Worm (Caenorhabditis elegans) whole organism, L4 larva: ENCODE data around the gene egg-1.
A peak's percentile ranks its signal among the peaks of the same experiment; 100 is the strongest.

Source experiments
- F26F4.8 ChIP-seq: fragments of 200-800 bp; sonication (Bioruptor generic); conservative IDR thresholded peaks from 2 replicates; pipeline ENCODE4 v1.3.6; 2022; ENCODE audit warnings: missing genetic modification characterization, missing compliant biosample characterization
- F44E2.7 ChIP-seq: fragments of 200-800 bp; sonication (Bioruptor generic); IDR thresholded peaks from 2 replicates; pipeline ENCODE4 v2.1.2; 2022; ENCODE audit warnings: missing genetic modification characterization, missing compliant biosample characterization
- F49E8.2 ChIP-seq: sonication (generic microtip); optimal IDR thresholded peaks from 2 replicates; lab custom pipeline; 2016; ENCODE audit warnings: missing compliant biosample characterization, mild to moderate bottlenecking, missing genetic modification characterization, borderline replicate concordance
- R02D3.7 ChIP-seq: fragments of 150-350 bp; sonication (generic microtip); optimal IDR thresholded peaks from 3 replicates; lab custom pipeline; 2014; ENCODE audit warnings: missing biosample characterization, missing genetic modification characterization
- Y48G9A.11 ChIP-seq: fragments of 200-800 bp; sonication (Bioruptor generic); IDR thresholded peaks from 2 replicates; pipeline ENCODE4 v1.3.6; 2022; ENCODE audit warnings: missing genetic modification reagents, missing genetic modification characterization, missing compliant biosample characterization
- aha-1 ChIP-seq: fragments of 150-350 bp; peaks from one replicate; lab custom pipeline; 2014; ENCODE audit warnings: missing biosample characterization, missing genetic modification characterization
- aly-2 ChIP-seq: sonication (generic microtip); optimal IDR thresholded peaks from 2 replicates; lab custom pipeline; 2018; ENCODE audit warnings: missing biosample characterization, missing genetic modification characterization
- ama-1 ChIP-seq: fragments of 150-350 bp; optimal IDR thresholded peaks from 2 replicates; lab custom pipeline; 2014; ENCODE audit warnings: inconsistent platforms, mixed read lengths
- attf-4 ChIP-seq: sonication (generic microtip); optimal IDR thresholded peaks from 3 replicates; lab custom pipeline; 2017; ENCODE audit warnings: missing biosample characterization, missing genetic modification characterization
- ceh-20 ChIP-seq: fragments of 200-800 bp; sonication (Bioruptor generic); IDR thresholded peaks from 2 replicates; pipeline ENCODE4 v1.3.6; 2022; ENCODE audit warnings: missing genetic modification reagents, missing genetic modification characterization, missing compliant biosample characterization
- ceh-28 ChIP-seq: fragments of 150-350 bp; optimal IDR thresholded peaks from 2 replicates; lab custom pipeline; 2014; ENCODE audit warnings: missing biosample characterization, missing genetic modification reagents, missing genetic modification characterization
- ceh-32 ChIP-seq: sonication (generic microtip); optimal IDR thresholded peaks from 2 replicates; lab custom pipeline; 2016; ENCODE audit warnings: mild to moderate bottlenecking, missing genetic modification characterization, missing compliant biosample characterization; ENCODE audit not compliant: poor library complexity
- ceh-62 ChIP-seq: sonication (generic microtip); optimal IDR thresholded peaks from 2 replicates; lab custom pipeline; 2017; ENCODE audit warnings: missing biosample characterization, missing genetic modification characterization
- ceh-82 ChIP-seq: sonication (generic microtip); optimal IDR thresholded peaks from 2 replicates; lab custom pipeline; 2017; ENCODE audit warnings: missing biosample characterization, missing genetic modification characterization
- ctbp-1 ChIP-seq: fragments of 200-800 bp; sonication (Bioruptor generic); IDR thresholded peaks from 2 replicates; pipeline ENCODE4 v1.3.6; 2022; ENCODE audit warnings: missing genetic modification reagents, missing genetic modification characterization, missing compliant biosample characterization
- daf-16 ChIP-seq, 3 experiments: sonication (generic microtip); optimal IDR thresholded peaks; 2 replicates each; lab custom pipeline; 2016 to 2017; ENCODE audit warnings: missing genetic modification characterization in 3 of 3, missing genetic modification reagents in 3 of 3, mild to moderate bottlenecking in 2 of 3, missing compliant biosample characterization in 2 of 3, missing biosample characterization in 1 of 3, moderate library complexity in 1 of 3
- daf-19 ChIP-seq: fragments of 200-800 bp; sonication (Bioruptor generic); conservative IDR thresholded peaks from 2 replicates; pipeline ENCODE4 v1.3.6; 2022; ENCODE audit warnings: missing genetic modification characterization, missing compliant biosample characterization
- dmd-6 ChIP-seq: fragments of 200-800 bp; sonication (Bioruptor generic); IDR thresholded peaks from 2 replicates; pipeline ENCODE4 v1.3.6; 2022; ENCODE audit warnings: missing genetic modification reagents, missing genetic modification characterization, missing compliant biosample characterization
- dpl-1 ChIP-seq: fragments of 150-350 bp; optimal IDR thresholded peaks from 2 replicates; lab custom pipeline; 2014; ENCODE audit warnings: missing biosample characterization, missing genetic modification reagents, missing genetic modification characterization
- duxl-1 ChIP-seq: sonication (generic microtip); optimal IDR thresholded peaks from 2 replicates; lab custom pipeline; 2016; ENCODE audit warnings: mild to moderate bottlenecking, missing genetic modification characterization, moderate library complexity, missing compliant biosample characterization; ENCODE audit not compliant: poor library complexity
- dve-1 ChIP-seq: sonication (generic microtip); optimal IDR thresholded peaks from 2 replicates; lab custom pipeline; 2017; ENCODE audit warnings: antibody characterized with exemption, mild to moderate bottlenecking, missing genetic modification characterization, missing compliant biosample characterization; ENCODE audit not compliant: insufficient read depth
- fkh-10 ChIP-seq: fragments of 150-350 bp; optimal IDR thresholded peaks from 2 replicates; lab custom pipeline; 2014; ENCODE audit warnings: missing biosample characterization, missing genetic modification reagents, missing genetic modification characterization
- hif-1 ChIP-seq, 2 experiments: sonication (generic microtip); optimal IDR thresholded peaks; 2 replicates each; lab custom pipeline; 2016 to 2017; ENCODE audit warnings: missing compliant biosample characterization in 2 of 2, missing genetic modification characterization in 2 of 2, missing genetic modification reagents in 2 of 2, missing genotype in 2 of 2, mild to moderate bottlenecking in 1 of 2
- hlh-30 ChIP-seq: sonication (generic microtip); optimal IDR thresholded peaks from 2 replicates; lab custom pipeline; 2017; ENCODE audit warnings: antibody characterized with exemption, mild to moderate bottlenecking, missing genetic modification characterization, missing compliant biosample characterization; ENCODE audit not compliant: insufficient read depth
- hmg-1.1 ChIP-seq: fragments of 200-800 bp; sonication (Bioruptor generic); IDR thresholded peaks from 2 replicates; pipeline ENCODE4 v1.3.6; 2022; ENCODE audit warnings: missing genetic modification reagents, missing genetic modification characterization, missing compliant biosample characterization
- jun-1 ChIP-seq: fragments of 150-350 bp; optimal IDR thresholded peaks from 2 replicates; lab custom pipeline; 2014; ENCODE audit warnings: missing biosample characterization, missing genetic modification reagents, missing genetic modification characterization
- lim-7 ChIP-seq: fragments of 200-800 bp; sonication (Bioruptor generic); IDR thresholded peaks from 2 replicates; pipeline ENCODE4 v1.3.6; 2022; ENCODE audit warnings: missing genetic modification characterization, missing compliant biosample characterization
- lin-1 ChIP-seq: fragments of 200-800 bp; sonication (Bioruptor generic); IDR thresholded peaks from 2 replicates; pipeline ENCODE4 v1.3.6; 2022; ENCODE audit warnings: missing genetic modification reagents, missing genetic modification characterization, missing compliant biosample characterization
- lin-13 ChIP-seq: fragments of 150-350 bp; optimal IDR thresholded peaks from 2 replicates; lab custom pipeline; 2014; ENCODE audit warnings: missing biosample characterization, missing genetic modification reagents, missing genetic modification characterization
- lin-15B ChIP-seq: fragments of 150-350 bp; sonication (generic microtip); optimal IDR thresholded peaks from 3 replicates; lab custom pipeline; 2014; ENCODE audit warnings: missing biosample characterization, missing genetic modification characterization
- lin-29 ChIP-seq: fragments of 200-800 bp; sonication (Bioruptor generic); IDR thresholded peaks from 2 replicates; pipeline ENCODE4 v1.3.6; 2022; ENCODE audit warnings: missing genetic modification reagents, missing genetic modification characterization, missing compliant biosample characterization
- lsy-2 ChIP-seq, 2 experiments: fragments of 150-350 bp in 1 of 2; sonication (generic microtip) in 1 of 2; optimal IDR thresholded peaks; 2 replicates each; lab custom pipeline; 2014 to 2017; ENCODE audit warnings: missing biosample characterization in 2 of 2, missing genetic modification characterization in 2 of 2
- madf-5 ChIP-seq, 2 experiments: fragments of 200-800 bp; sonication (Bioruptor generic); IDR thresholded peaks; 2 replicates each; pipeline ENCODE4 v1.3.6; 2022; ENCODE audit warnings: missing compliant biosample characterization in 2 of 2, missing genetic modification characterization in 2 of 2
- madf-9 ChIP-seq: fragments of 200-800 bp; sonication (Bioruptor generic); conservative IDR thresholded peaks from 2 replicates; pipeline ENCODE4 v1.3.6; 2022; ENCODE audit warnings: missing genetic modification reagents, missing genetic modification characterization, missing compliant biosample characterization
- nhr-11 ChIP-seq: fragments of 150-350 bp; optimal IDR thresholded peaks from 2 replicates; lab custom pipeline; 2014; ENCODE audit warnings: missing biosample characterization, missing genetic modification characterization
- nhr-111 ChIP-seq: fragments of 200-800 bp; sonication (Bioruptor generic); optimal IDR thresholded peaks from 2 replicates; lab custom pipeline; 2018; ENCODE audit warnings: mild to moderate bottlenecking, missing genetic modification characterization, missing compliant biosample characterization
- nhr-237 ChIP-seq: sonication (generic microtip); optimal IDR thresholded peaks from 2 replicates; lab custom pipeline; 2017; ENCODE audit warnings: missing biosample characterization, missing genetic modification characterization
- nhr-28 ChIP-seq: fragments of 150-350 bp; optimal IDR thresholded peaks from 2 replicates; lab custom pipeline; 2014; ENCODE audit warnings: missing biosample characterization, missing genetic modification characterization
- nhr-41 ChIP-seq: fragments of 200-800 bp; sonication (Bioruptor generic); IDR thresholded peaks from 2 replicates; pipeline ENCODE4 v1.3.6; 2022; ENCODE audit warnings: missing genetic modification reagents, missing genetic modification characterization, missing compliant biosample characterization
- nhr-42 ChIP-seq: fragments of 200-800 bp; sonication (Bioruptor generic); IDR thresholded peaks from 2 replicates; pipeline ENCODE4 v1.3.6; 2022; ENCODE audit warnings: missing genetic modification characterization, missing compliant biosample characterization
- nhr-48 ChIP-seq: sonication (generic microtip); optimal IDR thresholded peaks from 2 replicates; lab custom pipeline; 2016; ENCODE audit warnings: mild to moderate bottlenecking, missing genetic modification characterization, missing compliant biosample characterization
- nhr-6 ChIP-seq: fragments of 150-350 bp; optimal IDR thresholded peaks from 2 replicates; lab custom pipeline; 2014; ENCODE audit warnings: missing biosample characterization, missing genetic modification characterization
- nhr-77 ChIP-seq: fragments of 150-350 bp; optimal IDR thresholded peaks from 2 replicates; lab custom pipeline; 2014; ENCODE audit warnings: missing biosample characterization, missing genetic modification characterization
- php-3 ChIP-seq: fragments of 200-800 bp; sonication (Bioruptor generic); IDR thresholded peaks from 2 replicates; pipeline ENCODE4 v1.3.6; 2022; ENCODE audit warnings: missing genetic modification reagents, missing genetic modification characterization, missing compliant biosample characterization
- saeg-2 ChIP-seq: fragments of 200-800 bp; sonication (Bioruptor generic); IDR thresholded peaks from 2 replicates; pipeline ENCODE4 v1.3.6; 2022; ENCODE audit warnings: missing genetic modification reagents, missing genetic modification characterization, missing compliant biosample characterization
- skn-1 ChIP-seq: fragments of 150-350 bp; optimal IDR thresholded peaks from 2 replicates; lab custom pipeline; 2014; ENCODE audit warnings: missing biosample characterization, missing genetic modification characterization
- snpc-4 ChIP-seq: fragments of 150-350 bp; optimal IDR thresholded peaks from 2 replicates; lab custom pipeline; 2014; ENCODE audit warnings: missing biosample characterization, missing genetic modification characterization
- spr-3 ChIP-seq: fragments of 200-800 bp; sonication (Bioruptor generic); optimal IDR thresholded peaks from 2 replicates; lab custom pipeline; 2018; ENCODE audit warnings: mild to moderate bottlenecking, missing genetic modification characterization, missing compliant biosample characterization
- zag-1 ChIP-seq: fragments of 150-350 bp; optimal IDR thresholded peaks from 2 replicates; lab custom pipeline; 2014; ENCODE audit warnings: missing biosample characterization, missing genetic modification characterization
- zip-11 ChIP-seq: fragments of 200-800 bp; sonication (Bioruptor generic); IDR thresholded peaks from 2 replicates; pipeline ENCODE4 v1.3.6; 2022; ENCODE audit warnings: missing genetic modification characterization, missing compliant biosample characterization
- ztf-11 ChIP-seq: fragments of 150-350 bp; optimal IDR thresholded peaks from 2 replicates; lab custom pipeline; 2014; ENCODE audit warnings: missing biosample characterization, missing genetic modification characterization
- ztf-7 ChIP-seq: fragments of 150-350 bp; optimal IDR thresholded peaks from 2 replicates; lab custom pipeline; 2014; ENCODE audit warnings: missing biosample characterization, missing genetic modification characterization

The egg-1 gene

ce11 chrIII:5710676-5711075 is 17.3 kb upstream of the egg-1 start (continued):
- TF ChIP-seq hif-1 (tag; optimal IDR thresholded peaks at IDR 0.05; lab: Kevin White, UChicago): no peak
- TF ChIP-seq lsy-2 (tag; optimal IDR thresholded peaks at IDR 0.05; lab: Kevin White, UChicago): peak; percentile 59 to 81
- TF ChIP-seq lin-13 (GFP tag; lab: Kevin White, UChicago): no peak
- TF ChIP-seq zag-1 (tag; lab: Kevin White, UChicago): no peak
- TF ChIP-seq snpc-4 (tag; lab: Kevin White, UChicago): no peak
- TF ChIP-seq nhr-77 (tag; lab: Kevin White, UChicago): no peak
- TF ChIP-seq ceh-20: 0 out of 2 replicates have a peak, but pooled peaks have one; percentile 37
- no peak for TF ChIP-seq daf-16 (GFP tag; optimal IDR thresholded peaks at IDR 0.05; lab: Kevin White, UChicago)
- no peak for TF ChIP-seq daf-16 (tag; optimal IDR thresholded peaks at IDR 0.05; lab: Kevin White, UChicago)
- TF ChIP-seq daf-19 (GFP tag; lab: Robert Waterston, UW): no peak
- TF ChIP-seq dve-1 (tag; lab: Kevin White, UChicago): peak; percentile 41
- TF ChIP-seq fkh-10 (GFP tag; lab: Kevin White, UChicago): no peak
- no peak for TF ChIP-seq ceh-82 (tag; lab: Kevin White, UChicago)
- TF ChIP-seq R02D3.7: no peak
- peak; percentile 44 for TF ChIP-seq hlh-30 (tag; lab: Kevin White, UChicago)
- TF ChIP-seq skn-1: no peak
- peak; percentile 51 for TF ChIP-seq ama-1
- no peak for TF ChIP-seq ztf-7
- no peak for TF ChIP-seq ctbp-1 (GFP tag; lab: Robert Waterston, UW)
- TF ChIP-seq nhr-41: 0 out of 2 replicates have a peak, but pooled peaks have one; percentile 26
- TF ChIP-seq zip-11 (GFP tag; lab: Robert Waterston, UW): no peak
- TF ChIP-seq aha-1 (tag; lab: Kevin White, UChicago): peak; percentile 83
- TF ChIP-seq Y48G9A.11 (GFP tag; lab: Robert Waterston, UW): no peak
- TF ChIP-seq dpl-1 (GFP tag; lab: Kevin White, UChicago): no peak
- no peak for TF ChIP-seq nhr-11 (tag; lab: Kevin White, UChicago)
- TF ChIP-seq madf-9 (GFP tag; lab: Robert Waterston, UW): 0 out of 2 replicates have a peak, but pooled peaks have one; percentile 42
- no peak for TF ChIP-seq F49E8.2 (tag; lab: Kevin White, UChicago)
- TF ChIP-seq dmd-6: peak; percentile 30; the same call in 1 of the 2 replicates
- no peak for TF ChIP-seq duxl-1 (tag; lab: Kevin White, UChicago)
- no peak for TF ChIP-seq lin-15B
- TF ChIP-seq hmg-1.1 (GFP tag; lab: Robert Waterston, UW): 0 out of 2 replicates have a peak, but pooled peaks have one; percentile 37
- TF ChIP-seq ztf-11 (tag; lab: Kevin White, UChicago): no peak
- no peak for TF ChIP-seq lin-1 (GFP tag; lab: Robert Waterston, UW)
- TF ChIP-seq nhr-111 (GFP tag; lab: Kevin White, UChicago): no peak
- TF ChIP-seq lin-29 (GFP tag; lab: Robert Waterston, UW): no peak
- peak; percentile 86 for TF ChIP-seq nhr-28 (tag; lab: Kevin White, UChicago)
- TF ChIP-seq ceh-32 (tag; lab: Kevin White, UChicago): no peak
- no peak for TF ChIP-seq lim-7 (GFP tag; lab: Robert Waterston, UW)
- TF ChIP-seq ceh-62: no peak
- TF ChIP-seq nhr-6 (tag; lab: Kevin White, UChicago): no peak
- no peak for TF ChIP-seq jun-1 (tag; lab: Kevin White, UChicago)
- TF ChIP-seq ceh-28: no peak
- no peak for TF ChIP-seq nhr-237
- no peak for TF ChIP-seq F44E2.7 (GFP tag; lab: Robert Waterston, UW)
- no peak for TF ChIP-seq F26F4.8 (GFP tag; lab: Robert Waterston, UW)
- no peak for TF ChIP-seq php-3 (GFP tag; lab: Robert Waterston, UW)
- TF ChIP-seq saeg-2 (GFP tag; lab: Robert Waterston, UW): no peak
- TF ChIP-seq madf-5 (GFP tag; IDR thresholded peaks at IDR 0.05; lab: Robert Waterston, UW): no peak
- TF ChIP-seq aly-2 (tag; lab: Kevin White, UChicago): no peak
- no peak for TF ChIP-seq attf-4 (tag; lab: Kevin White, UChicago)
- TF ChIP-seq spr-3 (GFP tag; lab: Kevin White, UChicago): no peak
- TF ChIP-seq nhr-42 (GFP tag; lab: Robert Waterston, UW): no peak
- TF ChIP-seq nhr-48: peak; percentile 64
